Fruit fly (Drosophila melanogaster): ENCODE results near the gene Mst87F.

Mst87F gene

dm6 chr3R:13800430-13800848, 27.4 kb downstream of the Mst87F start (continued):
- TF ChIP-seq chm (GFP tag; IDR thresholded peaks at IDR 0.05) (peak; percentile 95), CG9817 (tag; optimal IDR thresholded peaks at IDR 0.05) (peak; percentile 79), her (GFP tag; optimal IDR thresholded peaks at IDR 0.05) (peak; percentile 38), dan (GFP tag; IDR thresholded peaks at IDR 0.05) (peak; percentile 60; the same call in 1 of the 2 replicates), NK7.1 (GFP tag; optimal IDR thresholded peaks at IDR 0.05) (peak; percentile 6), CG4854 (GFP tag; optimal IDR thresholded peaks at IDR 0.05) (peak; percentile 66), CG2712 (tag; optimal IDR thresholded peaks at IDR 0.05) (peak; percentile 79), CG31224 (GFP tag; IDR thresholded peaks at IDR 0.05) (no peak), CG2120 (GFP tag; optimal IDR thresholded peaks at IDR 0.05) (peak; percentile 90), rib (GFP tag; IDR thresholded peaks at IDR 0.05) (peak; percentile 89), lbe (GFP tag; optimal IDR thresholded peaks at IDR 0.05) (peak; percentile 8), br (optimal IDR thresholded peaks at IDR 0.05) (no peak), oc (tag; optimal IDR thresholded peaks at IDR 0.05) (peak; percentile 84), Awh (GFP tag; IDR thresholded peaks at IDR 0.05) (peak; percentile 93), CG12744 (GFP tag; optimal IDR thresholded peaks at IDR 0.05) (peak; percentile 40), CG12155 (GFP tag; optimal IDR thresholded peaks at IDR 0.05) (peak; percentile 83), CG9932 (GFP tag; IDR thresholded peaks at IDR 0.05) (peak; percentile 93), CG7271 (tag; optimal IDR thresholded peaks at IDR 0.05) (peak; percentile 61), Ptx1 (GFP tag; IDR thresholded peaks at IDR 0.05) (peak; percentile 94), HmgZ (tag; optimal IDR thresholded peaks at IDR 0.05) (peak; percentile 89), cato (GFP tag; optimal IDR thresholded peaks at IDR 0.05; ENCODE audit: borderline replicate concordance) (peak; percentile 64), E2f2 (GFP tag; IDR thresholded peaks at IDR 0.05) (peak; percentile 81), kah (GFP tag; optimal IDR thresholded peaks at IDR 0.05) (peak; percentile 76), Hr78 (GFP tag; optimal IDR thresholded peaks at IDR 0.05) (peak in 1 of 2 experiments; percentile 35), tup (GFP tag; optimal IDR thresholded peaks at IDR 0.05) (peak; percentile 81), CG7357 (GFP tag; IDR thresholded peaks at IDR 0.05) (peak; percentile 80), CG1647 (GFP tag; optimal IDR thresholded peaks at IDR 0.05) (peak; percentile 18), B-H2 (GFP tag; optimal IDR thresholded peaks at IDR 0.05) (peak; percentile 96), CG7839 (tag; optimal IDR thresholded peaks at IDR 0.05) (peak; percentile 92), CG12299 (tag; optimal IDR thresholded peaks at IDR 0.05) (peak; percentile 89), sna (GFP tag; IDR thresholded peaks at IDR 0.05; ENCODE audit: partially characterized antibody) (no peak), CrebB (tag; optimal IDR thresholded peaks at IDR 0.05) (peak; percentile 88), scrt (GFP tag; optimal IDR thresholded peaks at IDR 0.05) (peak; percentile 85), pb (GFP tag; optimal IDR thresholded peaks at IDR 0.05) (no peak), CG9797 (GFP tag; optimal IDR thresholded peaks at IDR 0.05) (no peak), CoRest (tag; optimal IDR thresholded peaks at IDR 0.05) (peak; percentile 91), fru (optimal IDR thresholded peaks at IDR 0.05) (no peak), esg (GFP tag; conservative IDR thresholded peaks at IDR 0.05) (peak; percentile 93), CG8944 (GFP tag; optimal IDR thresholded peaks at IDR 0.05) (no peak), Hand (GFP tag; optimal IDR thresholded peaks at IDR 0.05) (peak; percentile 98), Sox102F (GFP tag; optimal IDR thresholded peaks at IDR 0.05) (peak; percentile 86), Rfx (GFP tag; IDR thresholded peaks at IDR 0.05) (peak; percentile 92), az2 (GFP tag; optimal IDR thresholded peaks at IDR 0.05) (peak; percentile 88), schlank (tag; optimal IDR thresholded peaks at IDR 0.05) (peak; percentile 72), vnd (GFP tag; IDR thresholded peaks at IDR 0.05; ENCODE audit: partially characterized antibody) (no peak), Dip2 (GFP tag; IDR thresholded peaks at IDR 0.05) (no peak), CG2202 (tag; optimal IDR thresholded peaks at IDR 0.05) (peak; percentile 77), Atf-2 (GFP tag; optimal IDR thresholded peaks at IDR 0.05) (peak; percentile 13), CG5953 (GFP tag; IDR thresholded peaks at IDR 0.05) (peak; percentile 89), unc-4 (GFP tag; IDR thresholded peaks at IDR 0.05; ENCODE audit: partially characterized antibody) (no peak), CG5180 (GFP tag; optimal IDR thresholded peaks at IDR 0.05) (peak; percentile 77)
